Fruit fly (Drosophila melanogaster): Measurements from ENCODE around the gene CG12691.

- TF ChIP-seq fd85E (GFP tag; optimal IDR thresholded peaks at IDR 0.05) (no peak), CG15336 (GFP tag; IDR thresholded peaks at IDR 0.05) (no peak), Eip75B (GFP tag; optimal IDR thresholded peaks at IDR 0.05) (no peak), CG34406 (GFP tag; optimal IDR thresholded peaks at IDR 0.05) (no peak), ss (GFP tag; optimal IDR thresholded peaks at IDR 0.05) (no peak), Sox15 (GFP tag; optimal IDR thresholded peaks at IDR 0.05) (no peak), CG16779 (tag; optimal IDR thresholded peaks at IDR 0.05) (no peak), OdsH (GFP tag; optimal IDR thresholded peaks at IDR 0.05) (no peak), fkh (GFP tag; optimal IDR thresholded peaks at IDR 0.05) (no peak), Met (GFP tag; optimal IDR thresholded peaks at IDR 0.05) (no peak)
These were observed 7.6 kb downstream of the CG12691 start for dm6 chrX:4273499-4273898.
